Fruit fly (Drosophila melanogaster) whole organism, larva: Measurements from ENCODE around the gene PhKgamma.
"Not testable (repeated sequence)": the region's sequence is repeated elsewhere in the genome, so short reads cannot be mapped to it uniquely, and the experiment has no call there.

Experiments used
- noc ChIP-seq: fragments of 200-800 bp; sonication (Bioruptor generic); optimal IDR thresholded peaks from 3 replicates; lab custom pipeline; 2019; ENCODE audit warnings: missing biosample characterization, mild to moderate bottlenecking, missing genetic modification characterization, moderate library complexity

The PhKgamma gene

DNA sequence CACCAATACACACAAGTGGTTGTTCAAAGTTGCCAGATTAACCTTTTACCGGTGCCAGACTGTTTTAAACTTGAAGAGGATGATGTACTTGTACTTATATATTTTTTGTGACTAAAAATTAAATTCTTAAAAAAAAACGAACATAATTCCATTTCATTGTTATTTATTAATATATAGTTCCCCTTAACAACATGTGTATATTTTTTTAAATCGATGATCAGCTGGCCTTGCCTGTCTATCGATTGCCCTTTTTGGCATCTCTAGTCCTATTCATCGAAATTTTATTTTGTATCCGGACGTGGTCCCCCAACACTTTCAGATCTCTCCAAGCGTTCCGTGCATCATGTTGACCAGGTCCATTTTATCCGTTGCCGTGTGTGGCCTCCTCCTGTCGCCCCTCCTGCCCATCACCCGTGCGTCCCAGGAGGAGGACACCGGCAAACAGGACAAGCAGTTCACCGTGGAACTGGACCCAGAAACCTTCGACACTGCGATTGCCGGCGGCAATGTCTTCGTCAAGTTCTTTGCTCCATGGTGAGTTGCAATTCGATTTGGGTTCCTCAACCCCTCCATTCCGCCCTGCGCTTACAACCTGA, 21.9 kb downstream of the PhKgamma start, which contains the start of gene prtp:
Gene prtp (plus strand): TSS at position 26 of the 596 bp plus-strand sequence.
- no peak for TF ChIP-seq noc (tag; lab: Kevin White, UChicago)

DNA sequence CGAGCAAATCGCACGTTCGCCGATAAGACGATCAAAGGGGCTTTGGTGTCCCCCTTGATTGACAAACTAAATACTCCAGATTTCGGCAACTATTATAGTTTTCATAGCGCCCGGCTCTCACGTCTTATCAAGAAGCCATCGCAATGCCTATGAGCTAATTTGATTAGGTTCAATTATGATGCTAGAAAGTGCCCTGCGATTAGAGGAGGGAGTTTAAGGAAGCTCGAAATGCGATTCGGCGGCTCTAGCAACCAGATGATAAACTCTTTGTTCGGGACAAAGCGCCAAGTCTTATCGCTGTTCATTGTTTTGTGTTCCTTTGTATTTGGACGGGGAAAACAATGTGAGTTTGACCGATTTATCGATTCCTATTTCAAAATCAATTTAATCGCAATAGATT, 23.0 kb downstream of the PhKgamma start:
- peak; percentile 43 for TF ChIP-seq noc (tag; lab: Kevin White, UChicago)

DNA sequence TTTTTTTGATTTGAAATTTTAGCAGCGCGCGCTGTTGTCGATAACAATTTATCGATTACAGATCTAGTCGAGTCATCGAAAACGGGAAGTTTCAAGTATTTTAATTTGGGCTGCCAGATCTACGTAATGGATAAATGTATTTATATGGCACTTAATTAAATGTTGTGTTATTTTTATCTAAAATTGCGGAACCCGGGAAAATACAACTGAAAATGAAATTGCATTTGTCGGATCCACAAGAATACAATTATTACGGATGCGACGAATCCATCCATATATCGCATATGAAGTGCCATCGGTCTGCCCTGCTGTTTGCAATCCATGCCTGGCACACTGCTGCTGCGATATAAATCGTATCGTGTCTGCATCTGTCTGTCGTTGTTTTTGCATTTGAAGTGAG, 25.2 kb downstream of the PhKgamma start, which contains the start of gene Tango10:
Gene Tango10 (plus strand): TSS at position 108 of the 400 bp plus-strand sequence.
- peak; percentile 61 for TF ChIP-seq noc (tag; lab: Kevin White, UChicago)

DNA sequence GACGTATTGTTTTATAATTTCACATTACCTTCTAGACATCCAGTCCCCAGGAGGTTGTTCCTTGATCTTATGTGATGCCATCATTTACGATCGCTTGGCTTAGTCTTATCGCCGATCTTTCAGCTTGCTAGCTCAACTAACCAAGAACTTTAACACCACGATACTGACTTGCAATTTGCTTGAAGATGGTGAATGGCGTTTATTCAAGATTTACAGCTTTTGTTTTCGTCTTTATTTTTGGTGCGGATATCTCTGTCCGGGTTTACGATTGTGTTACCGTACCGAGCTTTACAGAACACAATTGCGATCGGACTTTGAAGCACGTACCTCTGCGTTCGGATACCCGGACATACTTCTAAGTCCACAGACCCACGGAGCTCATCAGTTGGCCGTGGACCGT, 29.0 kb downstream of the PhKgamma start, which contains the start of gene CG15221:
Gene CG15221 (plus strand): TSS at position 301 of the 400 bp plus-strand sequence.
- TF ChIP-seq noc (tag; lab: Kevin White, UChicago): no peak

DNA sequence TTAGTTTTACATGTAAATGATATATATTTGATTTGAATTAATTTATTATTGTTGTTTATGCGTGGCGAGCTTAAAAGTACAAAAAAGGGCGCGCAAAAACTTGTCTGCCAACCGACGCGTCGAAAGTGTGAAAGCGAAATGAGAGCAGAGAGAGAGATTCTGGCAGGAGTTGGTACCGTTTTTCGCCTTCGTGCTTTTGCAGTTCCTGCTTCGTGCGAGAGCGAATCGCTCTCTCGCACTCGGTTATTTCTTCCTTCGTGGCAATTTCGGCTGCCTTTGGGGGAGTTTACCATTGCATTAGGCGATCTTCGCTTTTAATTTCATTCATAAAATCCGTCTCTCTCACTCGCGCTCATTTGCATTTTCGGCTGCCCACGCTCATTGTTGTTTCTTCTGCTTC, 34.1 kb downstream of the PhKgamma start, which contains the start of gene inaF-D:
Gene inaF-D (minus strand): TSS at position 101 of the 400 bp plus-strand sequence.
- TF ChIP-seq noc (tag; lab: Kevin White, UChicago): no peak

DNA sequence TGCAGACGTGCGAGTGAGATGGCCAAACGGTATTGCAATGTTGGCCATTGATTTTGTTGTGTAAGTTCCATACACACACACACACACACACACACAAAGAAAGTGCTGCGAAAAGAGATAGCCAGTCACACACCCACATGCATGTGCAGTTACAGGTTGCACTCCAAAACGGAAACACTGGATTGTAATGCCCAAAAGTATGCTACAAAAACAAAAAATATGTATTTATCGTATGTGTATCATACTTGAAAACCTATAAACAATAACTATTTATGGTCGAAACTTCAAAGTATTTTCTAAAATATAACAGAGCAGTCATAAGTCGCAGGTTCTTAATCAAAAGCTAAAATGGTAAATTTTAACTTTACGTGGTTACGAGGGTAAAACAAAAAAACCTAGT, 35.1 kb downstream of the PhKgamma start:
- no peak for TF ChIP-seq noc (tag; lab: Kevin White, UChicago)

DNA sequence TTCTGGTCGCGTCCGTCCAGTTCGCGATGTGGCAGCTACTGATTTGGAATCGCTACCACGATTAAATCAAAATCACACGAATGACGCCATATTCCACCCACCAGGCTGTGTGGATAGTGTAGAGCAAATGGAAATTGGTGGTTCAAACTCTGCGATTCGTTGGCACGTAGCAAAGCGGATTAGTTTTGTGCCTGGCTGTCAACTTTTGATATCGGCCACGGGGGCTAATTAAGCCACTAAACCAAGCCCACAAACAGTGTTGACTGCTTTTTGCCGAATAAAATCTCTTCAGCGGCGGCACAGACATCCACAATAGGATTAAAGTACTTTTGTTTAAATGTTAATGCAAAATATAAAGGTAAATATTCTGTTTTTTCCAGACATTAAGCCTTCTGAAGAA, 36.7 kb downstream of the PhKgamma start, which contains the start of gene inaF-C:
Gene inaF-C (minus strand): TSS at position 101 of the 400 bp plus-strand sequence.
- no peak for TF ChIP-seq noc (tag; lab: Kevin White, UChicago)

DNA sequence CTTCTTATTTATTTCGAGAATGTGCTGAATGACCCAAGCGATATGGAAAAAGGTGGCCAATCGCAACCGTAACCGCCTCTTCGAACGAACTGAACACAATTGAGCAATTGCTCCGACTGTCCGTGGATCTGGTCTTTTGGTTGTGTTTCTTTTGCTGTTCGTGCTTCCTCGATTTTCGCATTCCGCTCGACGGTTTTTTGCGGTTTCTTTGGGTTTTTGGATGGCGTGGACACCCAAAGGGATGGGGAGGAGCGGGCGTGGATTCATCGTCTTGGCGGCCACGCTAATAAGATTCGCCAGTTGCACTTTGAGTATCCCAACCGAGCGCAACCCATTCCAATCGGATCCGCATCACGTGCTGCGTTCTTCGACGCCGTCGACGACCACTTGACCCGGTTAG, 37.7 kb downstream of the PhKgamma start, which contains the start of gene inaF-B:
Gene inaF-B (minus strand): TSS at position 101 of the 400 bp plus-strand sequence.
- no peak for TF ChIP-seq noc (tag; lab: Kevin White, UChicago)

DNA sequence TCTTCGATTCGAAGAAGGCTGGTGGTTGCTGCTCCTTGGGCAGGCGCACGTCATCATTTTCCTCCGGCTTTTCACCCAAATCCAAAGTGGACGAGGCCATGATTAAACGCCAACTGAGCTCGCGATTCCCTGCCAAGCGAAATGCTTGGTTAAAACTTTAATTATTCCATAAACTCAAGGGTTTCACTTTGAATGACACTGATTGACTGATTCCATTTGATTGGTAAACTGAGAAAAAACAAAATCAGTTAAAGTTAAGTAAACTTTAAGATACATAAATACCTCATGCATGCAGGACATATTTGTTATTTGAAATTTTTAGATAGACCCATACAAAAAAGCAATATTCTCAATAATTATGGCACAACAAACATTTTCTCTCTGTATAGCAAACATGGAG, 38.9 kb downstream of the PhKgamma start, which contains the start of gene inaF-A:
Gene inaF-A (minus strand): TSS at position 101 of the 400 bp plus-strand sequence.
- TF ChIP-seq noc (tag; lab: Kevin White, UChicago): no peak

DNA sequence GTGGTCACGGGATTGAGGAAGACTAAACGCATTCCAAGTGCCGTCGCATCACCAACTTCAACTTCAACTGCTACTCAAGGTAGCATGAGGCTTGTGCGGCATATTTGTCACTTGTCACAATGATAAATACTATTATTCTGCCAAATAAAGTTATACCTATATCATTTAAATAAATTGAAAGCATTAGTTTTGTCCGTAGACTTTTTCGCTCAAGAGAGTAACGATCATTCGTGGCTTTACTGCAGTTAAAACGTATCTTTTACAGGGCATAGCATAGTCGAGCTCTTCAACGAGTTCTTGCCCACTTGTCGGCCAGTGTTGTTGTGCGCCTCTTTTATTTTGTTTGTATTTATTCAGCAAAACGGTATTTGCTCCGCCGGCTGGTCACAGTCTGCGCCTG, 41.5 kb downstream of the PhKgamma start:
- TF ChIP-seq noc (tag; lab: Kevin White, UChicago): no peak

DNA sequence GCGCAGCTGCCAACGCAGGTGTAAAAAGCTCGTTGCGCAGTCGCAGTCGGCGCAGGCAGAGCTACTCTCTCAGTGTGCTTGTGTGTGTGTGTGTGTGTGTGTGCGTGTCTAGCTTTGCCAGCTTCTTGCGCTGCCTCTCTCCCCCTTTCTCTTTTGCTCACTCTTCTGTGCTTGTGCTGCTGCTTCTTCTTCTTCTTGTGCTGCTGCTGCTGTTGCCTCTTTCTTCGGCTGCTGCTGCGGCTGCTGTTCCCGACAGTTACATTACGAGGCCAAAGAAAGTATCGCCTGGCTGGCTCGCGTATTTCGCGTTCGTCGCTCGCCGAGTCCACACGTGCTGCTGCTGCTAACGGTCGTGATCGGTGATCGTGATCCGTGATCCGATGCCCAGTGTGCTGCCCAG, 59.0 kb downstream of the PhKgamma start, which contains the start of gene m:
Gene m (plus strand): TSS at position 301 of the 400 bp plus-strand sequence.
- not testable (repeated sequence) for TF ChIP-seq noc (tag; lab: Kevin White, UChicago)
